Worm (Caenorhabditis elegans) whole organism, young adult: Measurements from ENCODE around the gene F35D2.3.

Experiments
- ceh-27 ChIP-seq: fragments of 200-800 bp; sonication (Bioruptor generic); optimal IDR thresholded peaks from 2 replicates; lab custom pipeline; 2018; ENCODE audit warnings: mild to moderate bottlenecking, missing genetic modification characterization, moderate library complexity, missing compliant biosample characterization
- efl-1 ChIP-seq: fragments of 150-350 bp; optimal IDR thresholded peaks from 2 replicates; lab custom pipeline; 2014; ENCODE audit warnings: missing biosample characterization, missing genetic modification reagents, missing genetic modification characterization
- unc-62 ChIP-seq: fragments of 150-350 bp; optimal IDR thresholded peaks from 2 replicates; lab custom pipeline; 2014; ENCODE audit warnings: missing biosample characterization, missing genetic modification reagents, missing genetic modification characterization

DNA sequence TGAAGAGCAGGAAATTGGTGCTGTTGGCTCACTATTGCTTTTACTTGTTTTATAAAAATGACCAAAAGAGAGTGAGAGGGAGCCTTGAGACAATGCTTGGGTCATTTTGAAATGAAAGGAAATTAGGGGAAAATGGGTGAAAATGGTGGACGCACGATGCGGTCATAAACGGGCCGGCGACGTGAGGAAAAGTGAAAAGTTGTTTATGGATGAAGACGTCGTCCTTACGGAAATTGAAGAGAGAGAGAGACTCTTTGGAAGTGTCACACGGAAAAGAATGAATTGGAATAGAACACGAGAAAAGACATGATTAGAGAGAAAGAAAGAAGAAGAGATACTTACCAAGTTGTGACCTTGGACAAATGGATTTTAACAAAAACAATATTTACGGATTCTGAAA lies 51.1 kb downstream of the F35D2.3 start:
- no peak for TF ChIP-seq unc-62 (GFP tag; lab: Kevin White, UChicago)
- no peak for TF ChIP-seq efl-1 (GFP tag; lab: Kevin White, UChicago)
- no peak for TF ChIP-seq ceh-27 (GFP tag; lab: Kevin White, UChicago)
